Worm (Caenorhabditis elegans) whole organism, L2 larva: ENCODE measurements around the gene F14H3.5.

ENCODE experiments used
- ama-1 ChIP-seq: fragments of 150-350 bp; optimal IDR thresholded peaks from 2 replicates; lab custom pipeline; 2018; ENCODE audit warnings: inconsistent platforms
- ceh-82 ChIP-seq: fragments of 150-350 bp; optimal IDR thresholded peaks from 2 replicates; lab custom pipeline; 2014; ENCODE audit warnings: missing biosample characterization, missing genetic modification characterization
- fos-1 ChIP-seq: fragments of 150-350 bp; optimal IDR thresholded peaks from 2 replicates; lab custom pipeline; 2014; ENCODE audit warnings: missing biosample characterization, missing genetic modification characterization
- lin-13 ChIP-seq: fragments of 150-350 bp; optimal IDR thresholded peaks from 2 replicates; lab custom pipeline; 2014; ENCODE audit warnings: missing biosample characterization, missing genetic modification reagents, missing genetic modification characterization
- lin-39 ChIP-seq: fragments of 150-350 bp; optimal IDR thresholded peaks from 2 replicates; lab custom pipeline; 2014; ENCODE audit warnings: missing biosample characterization, missing genetic modification reagents, missing genetic modification characterization
- lsy-2 ChIP-seq, 2 experiments: fragments of 150-350 bp in 1 of 2; sonication (generic microtip) in 1 of 2; optimal IDR thresholded peaks; 2 replicates each; lab custom pipeline; 2014 to 2017; ENCODE audit warnings: missing biosample characterization in 2 of 2, missing genetic modification characterization in 2 of 2
- nhr-12 ChIP-seq: fragments of 150-350 bp; optimal IDR thresholded peaks from 2 replicates; lab custom pipeline; 2014; ENCODE audit warnings: missing biosample characterization, missing genetic modification characterization
- nhr-23 ChIP-seq: fragments of 150-350 bp; optimal IDR thresholded peaks from 2 replicates; lab custom pipeline; 2014; ENCODE audit warnings: missing biosample characterization, missing genetic modification reagents, missing genetic modification characterization
- nhr-237 ChIP-seq: fragments of 150-350 bp; optimal IDR thresholded peaks from 2 replicates; lab custom pipeline; 2014; ENCODE audit warnings: missing biosample characterization, missing genetic modification characterization
- nhr-25 ChIP-seq: fragments of 150-350 bp; sonication (generic microtip); optimal IDR thresholded peaks from 3 replicates; lab custom pipeline; 2014; ENCODE audit warnings: missing biosample characterization, missing genetic modification characterization
- ztf-11 ChIP-seq: sonication (generic microtip); optimal IDR thresholded peaks from 2 replicates; lab custom pipeline; 2017; ENCODE audit warnings: missing biosample characterization, missing genetic modification characterization

- TF ChIP-seq nhr-12 (tag; lab: Kevin White, UChicago) (no peak), lin-39 (tag; lab: Kevin White, UChicago) (no peak), nhr-23 (tag; lab: Kevin White, UChicago) (no peak), fos-1 (peak; percentile 69), ceh-82 (tag; lab: Kevin White, UChicago) (no peak), ama-1 (lab: Kevin White, UChicago) (no peak), nhr-237 (tag; lab: Kevin White, UChicago) (no peak), ztf-11 (no peak), lin-13 (GFP tag; lab: Kevin White, UChicago) (no peak), lsy-2 (tag; optimal IDR thresholded peaks at IDR 0.05; lab: Kevin White, UChicago) (no peak), nhr-25 (tag; lab: Kevin White, UChicago) (no peak)
Measured at ce11 chrV:16080039-16080438, 23.2 kb upstream of the F14H3.5 start.
